Worm (Caenorhabditis elegans) whole organism, L1 larva: ENCODE measurements around the gene F47B7.2.

Experiments
- aha-1 ChIP-seq: fragments of 150-350 bp; optimal IDR thresholded peaks from 2 replicates; lab custom pipeline; 2014; ENCODE audit warnings: missing biosample characterization, missing genetic modification characterization
- alr-1 ChIP-seq: fragments of 200-800 bp; sonication (Bioruptor generic); optimal IDR thresholded peaks from 2 replicates; lab custom pipeline; 2018; ENCODE audit warnings: borderline replicate concordance, mild to moderate bottlenecking, missing genetic modification characterization, missing compliant biosample characterization
- blmp-1 ChIP-seq: fragments of 150-350 bp; optimal IDR thresholded peaks from 2 replicates; lab custom pipeline; 2014; ENCODE audit warnings: missing biosample characterization, missing genetic modification characterization
- ceh-63 ChIP-seq: fragments of 200-800 bp; sonication (Bioruptor generic); optimal IDR thresholded peaks from 2 replicates; lab custom pipeline; 2018; ENCODE audit warnings: mild to moderate bottlenecking, missing genetic modification characterization, missing compliant biosample characterization
- ceh-8 ChIP-seq: fragments of 200-800 bp; sonication (Bioruptor generic); optimal IDR thresholded peaks from 2 replicates; lab custom pipeline; 2018; ENCODE audit warnings: mild to moderate bottlenecking, missing genetic modification characterization, moderate library complexity, missing compliant biosample characterization
- ceh-82 ChIP-seq, 3 experiments: fragments of 150-350 bp in 1 of 3; sonication (generic microtip) in 2 of 3; optimal IDR thresholded peaks; 2 replicates each; lab custom pipeline; 2014 to 2017; ENCODE audit warnings: missing biosample characterization in 3 of 3, missing genetic modification characterization in 3 of 3
- ceh-88 ChIP-seq: fragments of 200-800 bp; sonication (Bioruptor generic); IDR thresholded peaks from 2 replicates; pipeline ENCODE4 v1.3.6; 2022; ENCODE audit warnings: missing genetic modification characterization, missing compliant biosample characterization
- ces-1 ChIP-seq: fragments of 150-350 bp; optimal IDR thresholded peaks from 2 replicates; lab custom pipeline; 2014; ENCODE audit warnings: missing biosample characterization, missing genetic modification reagents, missing genetic modification characterization
- dpl-1 ChIP-seq, 3 experiments: fragments of 150-350 bp in 2 of 3; sonication (generic microtip) in 1 of 3; optimal IDR thresholded peaks; 2 replicates each; lab custom pipeline; 2014 to 2017; ENCODE audit warnings: missing biosample characterization in 3 of 3, missing genetic modification characterization in 3 of 3, missing genetic modification reagents in 3 of 3
- efl-1 ChIP-seq, 4 experiments: fragments of 150-350 bp; optimal IDR thresholded peaks in 3 of 4; peaks in 1 of 4; 1 replicate in 1 of 4; 2 replicates in 3 of 4; lab custom pipeline; 2014; ENCODE audit warnings: missing biosample characterization in 2 of 4, missing genetic modification characterization in 2 of 4, missing genetic modification reagents in 2 of 4
- efl-3 ChIP-seq: fragments of 200-800 bp; sonication (Bioruptor generic); optimal IDR thresholded peaks from 2 replicates; lab custom pipeline; 2018; ENCODE audit warnings: mild to moderate bottlenecking, missing genetic modification characterization, missing compliant biosample characterization
- egl-27 ChIP-seq, 2 experiments: fragments of 150-350 bp in 1 of 2; sonication (generic microtip); optimal IDR thresholded peaks; 3 replicates each; lab custom pipeline; 2017 to 2018; ENCODE audit warnings: missing biosample characterization in 2 of 2, missing genetic modification characterization in 2 of 2, missing genetic modification reagents in 2 of 2
- hlh-17 ChIP-seq: fragments of 200-800 bp; sonication (Bioruptor generic); optimal IDR thresholded peaks from 2 replicates; lab custom pipeline; 2018; ENCODE audit warnings: missing genetic modification characterization, mild to moderate bottlenecking, missing compliant biosample characterization, moderate library complexity, borderline replicate concordance
- hlh-4 ChIP-seq: sonication (generic microtip); optimal IDR thresholded peaks from 2 replicates; lab custom pipeline; 2016; ENCODE audit warnings: mild to moderate bottlenecking, missing genetic modification characterization, missing compliant biosample characterization
- hpl-2 ChIP-seq: fragments of 150-350 bp; optimal IDR thresholded peaks from 2 replicates; lab custom pipeline; 2014; ENCODE audit warnings: missing biosample characterization, missing genetic modification reagents, missing genetic modification characterization
- isw-1 ChIP-seq: fragments of 200-800 bp; sonication (Bioruptor generic); IDR thresholded peaks from 2 replicates; pipeline ENCODE4 v1.3.6; 2022; ENCODE audit warnings: missing genetic modification characterization, missing compliant biosample characterization
- lin-14 ChIP-seq: fragments of 200-800 bp; sonication (Bioruptor generic); optimal IDR thresholded peaks from 2 replicates; lab custom pipeline; 2018; ENCODE audit warnings: mild to moderate bottlenecking, missing genetic modification characterization, moderate library complexity, missing compliant biosample characterization
- lsy-2 ChIP-seq, 2 experiments: fragments of 150-350 bp; optimal IDR thresholded peaks; 2 replicates each; lab custom pipeline; 2014; ENCODE audit warnings: missing biosample characterization in 2 of 2, missing genetic modification characterization in 2 of 2
- mdl-1 ChIP-seq, 2 experiments: fragments of 150-350 bp; optimal IDR thresholded peaks; 2 replicates each; lab custom pipeline; 2014 to 2017; ENCODE audit warnings: missing biosample characterization in 2 of 2, missing genetic modification characterization in 2 of 2, inconsistent platforms in 1 of 2
- mep-1 ChIP-seq: fragments of 150-350 bp; optimal IDR thresholded peaks from 2 replicates; lab custom pipeline; 2014; ENCODE audit warnings: missing biosample characterization, missing genetic modification characterization
- nhr-19 ChIP-seq: fragments of 200-800 bp; sonication (Bioruptor generic); conservative IDR thresholded peaks from 2 replicates; pipeline ENCODE4 v1.3.6; 2022; ENCODE audit warnings: missing genetic modification characterization, missing compliant biosample characterization
- nhr-20 ChIP-seq: sonication (generic microtip); optimal IDR thresholded peaks from 2 replicates; lab custom pipeline; 2016; ENCODE audit warnings: mild to moderate bottlenecking, missing genetic modification characterization, missing compliant biosample characterization
- nhr-28 ChIP-seq: fragments of 150-350 bp; optimal IDR thresholded peaks from 2 replicates; lab custom pipeline; 2014; ENCODE audit warnings: missing biosample characterization, missing genetic modification characterization
- nhr-84 ChIP-seq: sonication (generic microtip); optimal IDR thresholded peaks from 2 replicates; lab custom pipeline; 2017; ENCODE audit warnings: missing biosample characterization, missing genetic modification characterization
- nhr-90 ChIP-seq: sonication (generic microtip); optimal IDR thresholded peaks from 2 replicates; lab custom pipeline; 2016; ENCODE audit warnings: mild to moderate bottlenecking, missing genetic modification characterization, missing compliant biosample characterization; ENCODE audit not compliant: poor library complexity
- pqm-1 ChIP-seq: sonication (generic microtip); optimal IDR thresholded peaks from 3 replicates; lab custom pipeline; 2017; ENCODE audit warnings: missing biosample characterization, missing genetic modification characterization
- rnt-1 ChIP-seq: sonication (generic microtip); optimal IDR thresholded peaks from 2 replicates; lab custom pipeline; 2016; ENCODE audit warnings: mild to moderate bottlenecking, missing genetic modification characterization, moderate library complexity, missing compliant biosample characterization
- snpc-4 ChIP-seq: fragments of 150-350 bp; optimal IDR thresholded peaks from 2 replicates; lab custom pipeline; 2014; ENCODE audit warnings: missing biosample characterization, missing genetic modification characterization
- sox-4 ChIP-seq: sonication (generic microtip); optimal IDR thresholded peaks from 2 replicates; lab custom pipeline; 2016; ENCODE audit warnings: missing genetic modification characterization, missing compliant biosample characterization
- tbx-2 ChIP-seq: sonication (generic microtip); optimal IDR thresholded peaks from 2 replicates; lab custom pipeline; 2016; ENCODE audit warnings: missing genetic modification characterization, missing compliant biosample characterization
- tlp-1 ChIP-seq: fragments of 150-350 bp; optimal IDR thresholded peaks from 2 replicates; lab custom pipeline; 2014; ENCODE audit warnings: missing biosample characterization, missing genetic modification characterization
- unc-130 ChIP-seq: fragments of 150-350 bp; optimal IDR thresholded peaks from 2 replicates; lab custom pipeline; 2017; ENCODE audit warnings: missing biosample characterization, missing genetic modification characterization, inconsistent platforms
- unc-62 ChIP-seq: fragments of 150-350 bp; optimal IDR thresholded peaks from 2 replicates; lab custom pipeline; 2014; ENCODE audit warnings: missing biosample characterization, missing genetic modification reagents, missing genetic modification characterization
- unc-98 ChIP-seq: fragments of 200-800 bp; sonication (Bioruptor generic); IDR thresholded peaks from 2 replicates; pipeline ENCODE4 v1.3.6; 2022; ENCODE audit warnings: missing genetic modification characterization, missing compliant biosample characterization
- zag-1 ChIP-seq: fragments of 150-350 bp; optimal IDR thresholded peaks from 2 replicates; lab custom pipeline; 2014; ENCODE audit warnings: missing biosample characterization, missing genetic modification characterization
- ztf-11 ChIP-seq, 2 experiments: sonication (generic microtip); optimal IDR thresholded peaks; 2 replicates each; lab custom pipeline; 2016 to 2017; ENCODE audit warnings: missing genetic modification characterization in 2 of 2, missing biosample characterization in 1 of 2, missing compliant biosample characterization in 1 of 2
- ztf-4 ChIP-seq: fragments of 150-350 bp; optimal IDR thresholded peaks from 2 replicates; lab custom pipeline; 2014; ENCODE audit warnings: missing biosample characterization, missing genetic modification characterization

The F47B7.2 gene

DNA sequence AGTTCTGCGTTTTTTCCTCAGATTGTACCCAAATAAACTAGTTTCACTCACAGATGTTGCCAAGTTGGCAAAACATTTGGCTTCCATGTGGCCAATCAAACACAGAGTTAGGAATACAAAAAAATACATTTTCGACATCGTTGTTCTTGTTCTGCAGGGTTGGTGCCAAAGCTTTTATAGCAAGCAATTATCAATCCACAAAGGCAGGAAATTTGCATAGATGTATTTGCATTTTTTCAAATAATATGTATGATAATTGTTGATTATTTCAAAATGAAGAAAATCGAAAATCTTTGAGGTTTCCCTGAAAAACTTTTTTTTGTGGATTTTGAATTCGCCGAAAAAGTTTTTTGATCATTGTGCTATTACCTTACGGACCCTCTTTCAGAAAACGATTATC lies 10.2 kb upstream of the F47B7.2 start, which contains the start of gene T14G12.11:
Gene T14G12.11, minus strand, starts transcription at position 138 of the 400 bp plus-strand sequence.
- TF ChIP-seq sox-4 (no peak), mep-1 (no peak), unc-130 (tag; lab: Kevin White, UChicago) (no peak), ceh-88 (GFP tag; lab: Robert Waterston, UW) (no peak), nhr-20 (tag; lab: Kevin White, UChicago) (no peak), nhr-84 (tag; lab: Kevin White, UChicago) (no peak)

- TF ChIP-seq pqm-1 (tag; lab: Kevin White, UChicago) (no peak), hlh-17 (GFP tag; lab: Kevin White, UChicago) (no peak), tlp-1 (tag; lab: Kevin White, UChicago) (no peak), nhr-28 (tag; lab: Kevin White, UChicago) (no peak)
Observed at ce11 chrX:3764295-3764694, 8.3 kb upstream of the F47B7.2 start, which contains the start of gene F47B7.3. Gene F47B7.3, minus strand, starts transcription at chrX:3764395.

ce11 chrX:3766552-3766951 lies 6.0 kb upstream of the F47B7.2 start, which contains the start of gene F47B7.4:
Gene F47B7.4, minus strand, starts transcription at chrX:3766652.
- TF ChIP-seq nhr-19 (GFP tag; lab: Robert Waterston, UW) (no peak), zag-1 (tag; lab: Kevin White, UChicago) (no peak), lsy-2 (tag; optimal IDR thresholded peaks at IDR 0.05; lab: Kevin White, UChicago) (no peak), ceh-82 (tag; optimal IDR thresholded peaks at IDR 0.05; lab: Kevin White, UChicago) (no peak), alr-1 (tag; lab: Kevin White, UChicago) (no peak)

- TF ChIP-seq isw-1 (no peak), mep-1 (no peak), ztf-11 (tag; optimal IDR thresholded peaks at IDR 0.05; lab: Kevin White, UChicago) (no peak), ceh-63 (GFP tag; lab: Kevin White, UChicago) (no peak), lin-14 (GFP tag; lab: Kevin White, UChicago) (no peak)
Observed at ce11 chrX:3768717-3769116, 3.8 kb upstream of the F47B7.2 start, which contains the start of gene F47B7.5. Gene F47B7.5, minus strand, starts transcription at chrX:3768817.

ce11 chrX:3773233-3773632 lies 671 bp downstream of the F47B7.2 start:
- TF ChIP-seq sox-4: no peak
- TF ChIP-seq lin-14 (GFP tag; lab: Kevin White, UChicago): peak; percentile 18
- no peak for TF ChIP-seq alr-1 (tag; lab: Kevin White, UChicago)
- TF ChIP-seq blmp-1 (tag; lab: Kevin White, UChicago): peak; percentile 95
- TF ChIP-seq tlp-1 (tag; lab: Kevin White, UChicago): no peak
- no peak for TF ChIP-seq efl-1 (optimal IDR thresholded peaks at IDR 0.05; lab: Kevin White, UChicago)
- TF ChIP-seq efl-1 (GFP tag; optimal IDR thresholded peaks at IDR 0.05 in 1 of 2; lab: Kevin White, UChicago): peak in 1 of 2 experiments; percentile 83
- no peak for TF ChIP-seq hpl-2 (GFP tag; lab: Kevin White, UChicago)
- no peak for TF ChIP-seq nhr-90 (tag; lab: Kevin White, UChicago)

ce11 chrX:3781040-3781439 lies 8.5 kb downstream of the F47B7.2 start, which contains the start of gene marg-1:
Gene marg-1, minus strand, starts transcription at chrX:3781140.
- TF ChIP-seq blmp-1 (tag; lab: Kevin White, UChicago) (no peak), ceh-8 (no peak), lin-14 (GFP tag; lab: Kevin White, UChicago) (peak; percentile 3)

DNA sequence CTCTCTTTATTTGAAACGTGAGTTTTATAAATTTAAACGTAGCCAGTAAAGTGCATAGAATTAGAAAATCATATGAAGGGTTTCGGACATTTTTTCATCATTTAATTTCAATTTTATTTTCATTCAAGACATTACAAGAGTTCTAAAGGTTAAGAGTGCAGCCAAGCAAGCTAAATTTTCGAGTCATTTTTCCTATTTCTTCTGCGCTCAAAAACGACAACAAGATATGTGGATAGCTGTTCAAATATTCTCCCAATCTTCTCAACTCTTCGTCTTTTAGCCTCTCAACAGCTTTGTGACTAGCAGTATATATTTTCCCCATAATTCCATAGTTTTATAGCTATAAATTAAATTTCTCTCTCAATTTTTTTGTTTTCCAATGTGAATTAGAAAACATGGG lies 11.1 kb downstream of the F47B7.2 start:
- no peak for TF ChIP-seq ztf-4
- TF ChIP-seq isw-1: no peak
- no peak for TF ChIP-seq efl-3 (GFP tag; lab: Kevin White, UChicago)
- TF ChIP-seq nhr-84 (tag; lab: Kevin White, UChicago): no peak
- TF ChIP-seq unc-98 (GFP tag; lab: Robert Waterston, UW): no peak
- no peak for TF ChIP-seq tbx-2
- no peak for TF ChIP-seq aha-1 (tag; lab: Kevin White, UChicago)
- no peak for TF ChIP-seq dpl-1 (GFP tag; optimal IDR thresholded peaks at IDR 0.05; lab: Kevin White, UChicago)
- TF ChIP-seq unc-62: no peak
- no peak for TF ChIP-seq mdl-1 (tag; optimal IDR thresholded peaks at IDR 0.05; lab: Kevin White, UChicago)
- no peak for TF ChIP-seq rnt-1 (tag; lab: Kevin White, UChicago)
- no peak for TF ChIP-seq ceh-82 (tag; optimal IDR thresholded peaks at IDR 0.05; lab: Kevin White, UChicago)
- TF ChIP-seq zag-1 (tag; lab: Kevin White, UChicago): no peak
- TF ChIP-seq ces-1 (GFP tag; lab: Kevin White, UChicago): no peak
- TF ChIP-seq tlp-1 (tag; lab: Kevin White, UChicago): no peak
- TF ChIP-seq nhr-20 (tag; lab: Kevin White, UChicago): no peak
- no peak for TF ChIP-seq egl-27 (tag; optimal IDR thresholded peaks at IDR 0.05; lab: Kevin White, UChicago)
- no peak for TF ChIP-seq hlh-4
- no peak for TF ChIP-seq snpc-4
